Worm (Caenorhabditis elegans) whole organism, late embryonic: ENCODE results near the gene EEED8.2.

ENCODE experiments used
- C38D4.7 ChIP-seq: fragments of 200-800 bp; sonication (Bioruptor generic); optimal IDR thresholded peaks from 2 replicates; lab custom pipeline; 2018; ENCODE audit warnings: mild to moderate bottlenecking, missing genetic modification characterization, moderate library complexity, missing compliant biosample characterization
- K02D7.2 ChIP-seq: sonication (generic microtip); optimal IDR thresholded peaks from 2 replicates; lab custom pipeline; 2017; ENCODE audit warnings: mild to moderate bottlenecking, missing genetic modification characterization, missing compliant biosample characterization
- K09A11.1 ChIP-seq: sonication (generic microtip); optimal IDR thresholded peaks from 2 replicates; lab custom pipeline; 2017; ENCODE audit warnings: antibody characterized with exemption, mild to moderate bottlenecking, missing genetic modification characterization, missing compliant biosample characterization; ENCODE audit not compliant: insufficient read depth
- Y22D7AL.16 ChIP-seq: sonication (generic microtip); optimal IDR thresholded peaks from 2 replicates; lab custom pipeline; 2016; ENCODE audit warnings: missing genetic modification characterization, missing compliant biosample characterization
- ceh-24 ChIP-seq: sonication (generic microtip); optimal IDR thresholded peaks from 2 replicates; lab custom pipeline; 2016; ENCODE audit warnings: mild to moderate bottlenecking, missing genetic modification characterization, missing compliant biosample characterization
- ceh-30 ChIP-seq: fragments of 150-350 bp; optimal IDR thresholded peaks from 2 replicates; lab custom pipeline; 2014; ENCODE audit warnings: missing biosample characterization, missing genetic modification characterization
- ceh-34 ChIP-seq: sonication (generic microtip); optimal IDR thresholded peaks from 2 replicates; lab custom pipeline; 2016; ENCODE audit warnings: mild to moderate bottlenecking, missing genetic modification characterization, missing compliant biosample characterization
- ceh-45 ChIP-seq: fragments of 200-800 bp; sonication (Bioruptor generic); IDR thresholded peaks from 2 replicates; pipeline ENCODE4 v1.3.6; 2022; ENCODE audit warnings: missing genetic modification reagents, missing genetic modification characterization, missing compliant biosample characterization
- ceh-48 ChIP-seq: sonication (generic microtip); optimal IDR thresholded peaks from 2 replicates; lab custom pipeline; 2016; ENCODE audit warnings: missing genetic modification characterization, inconsistent platforms, missing compliant biosample characterization
- dmd-4 ChIP-seq: sonication (generic microtip); optimal IDR thresholded peaks from 2 replicates; lab custom pipeline; 2016; ENCODE audit warnings: borderline replicate concordance, missing genetic modification characterization, missing compliant biosample characterization
- elt-2 ChIP-seq: sonication (generic microtip); optimal IDR thresholded peaks from 2 replicates; lab custom pipeline; 2016; ENCODE audit warnings: missing genetic modification reagents, missing genetic modification characterization, missing compliant biosample characterization
- elt-4 ChIP-seq: sonication (generic microtip); optimal IDR thresholded peaks from 2 replicates; lab custom pipeline; 2016; ENCODE audit warnings: missing genetic modification characterization, missing compliant biosample characterization
- eyg-1 ChIP-seq: sonication (generic microtip); optimal IDR thresholded peaks from 2 replicates; lab custom pipeline; 2016; ENCODE audit warnings: missing genotype, missing genetic modification characterization, missing compliant biosample characterization
- fkh-10 ChIP-seq: fragments of 150-350 bp; optimal IDR thresholded peaks from 2 replicates; lab custom pipeline; 2014; ENCODE audit warnings: missing biosample characterization, missing genetic modification reagents, missing genetic modification characterization
- fkh-6 ChIP-seq: sonication (generic microtip); optimal IDR thresholded peaks from 2 replicates; lab custom pipeline; 2016; ENCODE audit warnings: missing genetic modification characterization, missing compliant biosample characterization
- hlh-13 ChIP-seq: fragments of 200-800 bp; sonication (Bioruptor generic); optimal IDR thresholded peaks from 2 replicates; lab custom pipeline; 2018; ENCODE audit warnings: mild to moderate bottlenecking, missing genetic modification characterization, missing compliant biosample characterization
- hlh-30 ChIP-seq: sonication (generic microtip); optimal IDR thresholded peaks from 2 replicates; lab custom pipeline; 2017; ENCODE audit warnings: antibody characterized with exemption, missing genetic modification characterization, missing compliant biosample characterization; ENCODE audit not compliant: insufficient read depth
- hlh-6 ChIP-seq: sonication (generic microtip); optimal IDR thresholded peaks from 2 replicates; lab custom pipeline; 2016; ENCODE audit warnings: missing genotype, missing genetic modification characterization, missing compliant biosample characterization
- lin-11 ChIP-seq: fragments of 200-800 bp; sonication (Bioruptor generic); optimal IDR thresholded peaks from 2 replicates; lab custom pipeline; 2018; ENCODE audit warnings: mild to moderate bottlenecking, missing genetic modification characterization, missing compliant biosample characterization
- nfya-1 ChIP-seq: sonication (generic microtip); optimal IDR thresholded peaks from 2 replicates; lab custom pipeline; 2017; ENCODE audit warnings: missing genetic modification characterization, mild to moderate bottlenecking, missing compliant biosample characterization, antibody characterized with exemption, moderate library complexity
- nhr-11 ChIP-seq: fragments of 150-350 bp; optimal IDR thresholded peaks from 2 replicates; lab custom pipeline; 2014; ENCODE audit warnings: missing biosample characterization, missing genetic modification characterization
- nhr-232 ChIP-seq: sonication (generic microtip); optimal IDR thresholded peaks from 2 replicates; lab custom pipeline; 2016; ENCODE audit warnings: missing genetic modification characterization, missing compliant biosample characterization
- pha-2 ChIP-seq: sonication (generic microtip); optimal IDR thresholded peaks from 2 replicates; lab custom pipeline; 2017; ENCODE audit warnings: mild to moderate bottlenecking, missing genetic modification characterization, missing compliant biosample characterization
- pqm-1 ChIP-seq: sonication (generic microtip); optimal IDR thresholded peaks from 2 replicates; lab custom pipeline; 2016; ENCODE audit warnings: missing genetic modification characterization, missing compliant biosample characterization
- ref-2 ChIP-seq: sonication (generic microtip); optimal IDR thresholded peaks from 2 replicates; lab custom pipeline; 2016; ENCODE audit warnings: missing genetic modification characterization, missing compliant biosample characterization
- sdc-2 ChIP-seq: sonication (generic microtip); optimal IDR thresholded peaks from 2 replicates; lab custom pipeline; 2016; ENCODE audit warnings: missing genotype, missing genetic modification characterization, missing compliant biosample characterization
- syd-9 ChIP-seq: sonication (generic microtip); optimal IDR thresholded peaks from 2 replicates; lab custom pipeline; 2016; ENCODE audit warnings: mild to moderate bottlenecking, missing genetic modification characterization, moderate library complexity, missing compliant biosample characterization
- tbx-2 ChIP-seq: sonication (generic microtip); optimal IDR thresholded peaks from 2 replicates; lab custom pipeline; 2016; ENCODE audit warnings: missing genetic modification characterization, missing compliant biosample characterization
- unc-42 ChIP-seq: sonication (generic microtip); optimal IDR thresholded peaks from 2 replicates; lab custom pipeline; 2016; ENCODE audit warnings: missing genotype, missing genetic modification characterization, missing compliant biosample characterization
- unc-55 ChIP-seq: sonication (generic microtip); optimal IDR thresholded peaks from 2 replicates; lab custom pipeline; 2017; ENCODE audit warnings: missing biosample characterization, missing genetic modification reagents, missing genetic modification characterization
- ztf-16 ChIP-seq: sonication (generic microtip); optimal IDR thresholded peaks from 2 replicates; lab custom pipeline; 2017; ENCODE audit warnings: missing genetic modification characterization, missing compliant biosample characterization

Gene EEED8.2

ce11 chrII:5414040-5414439 is 2.5 kb upstream of the EEED8.2 start, which contains the start of the genes EEED8.14 and EEED8.3:
Gene EEED8.14 (minus strand): TSS chrII:5414052.
Gene EEED8.3 (plus strand): TSS chrII:5414276.
- no peak for TF ChIP-seq ztf-16
- no peak for TF ChIP-seq eyg-1
- no peak for TF ChIP-seq ceh-30 (tag; lab: Kevin White, UChicago)
- no peak for TF ChIP-seq pha-2 (tag; lab: Kevin White, UChicago)
- TF ChIP-seq unc-42: no peak
- no peak for TF ChIP-seq syd-9 (tag; lab: Kevin White, UChicago)
- TF ChIP-seq sdc-2: no peak

- no peak for TF ChIP-seq sdc-2
- no peak for TF ChIP-seq C38D4.7 (GFP tag; lab: Kevin White, UChicago)
- TF ChIP-seq lin-11 (tag; lab: Kevin White, UChicago): no peak
- TF ChIP-seq unc-55 (GFP tag; lab: Kevin White, UChicago): peak; percentile 90
Observed at ce11 chrII:5417905-5418304, 1.4 kb downstream of the EEED8.2 start.

ce11 chrII:5418317-5418716 is 1.8 kb downstream of the EEED8.2 start:
- TF ChIP-seq unc-55 (GFP tag; lab: Kevin White, UChicago) (no peak), elt-2 (tag; lab: Kevin White, UChicago) (peak; percentile 42), unc-42 (peak; percentile 54), K09A11.1 (tag; lab: Kevin White, UChicago) (no peak), nfya-1 (tag; lab: Kevin White, UChicago) (peak; percentile 40), syd-9 (tag; lab: Kevin White, UChicago) (no peak), pha-2 (tag; lab: Kevin White, UChicago) (no peak), hlh-6 (tag; lab: Kevin White, UChicago) (no peak), ref-2 (tag; lab: Kevin White, UChicago) (peak; percentile 8), pqm-1 (tag; lab: Kevin White, UChicago) (no peak), K02D7.2 (tag; lab: Kevin White, UChicago) (no peak), hlh-13 (no peak), nhr-11 (no peak), ceh-48 (tag; lab: Kevin White, UChicago) (peak; percentile 36)

DNA sequence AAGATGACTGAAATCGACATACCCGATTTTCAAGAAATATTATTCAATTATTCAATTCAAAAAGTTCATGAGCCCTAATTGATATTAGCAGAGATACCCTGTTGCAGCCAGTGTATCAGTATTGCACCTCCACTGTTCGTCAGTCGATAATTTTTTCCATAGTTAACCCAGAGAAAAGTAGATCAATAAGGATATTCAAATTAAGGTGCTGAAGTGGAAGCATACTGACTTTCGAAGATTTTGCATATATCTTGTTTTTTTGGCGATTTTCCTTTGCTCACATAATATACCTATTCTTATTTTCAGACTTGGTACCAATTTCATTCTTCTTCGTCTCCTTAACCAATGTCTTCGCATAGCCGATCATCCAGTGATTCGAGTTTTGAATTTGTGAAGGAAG is 2.4 kb downstream of the EEED8.2 start, which contains the start of gene EEED8.15:
EEED8.15 (plus strand) TSS at position 301 of the 400 bp plus-strand sequence.
- no peak for TF ChIP-seq ceh-34 (tag; lab: Kevin White, UChicago)
- TF ChIP-seq, all 69 proteins: peak for 0

DNA sequence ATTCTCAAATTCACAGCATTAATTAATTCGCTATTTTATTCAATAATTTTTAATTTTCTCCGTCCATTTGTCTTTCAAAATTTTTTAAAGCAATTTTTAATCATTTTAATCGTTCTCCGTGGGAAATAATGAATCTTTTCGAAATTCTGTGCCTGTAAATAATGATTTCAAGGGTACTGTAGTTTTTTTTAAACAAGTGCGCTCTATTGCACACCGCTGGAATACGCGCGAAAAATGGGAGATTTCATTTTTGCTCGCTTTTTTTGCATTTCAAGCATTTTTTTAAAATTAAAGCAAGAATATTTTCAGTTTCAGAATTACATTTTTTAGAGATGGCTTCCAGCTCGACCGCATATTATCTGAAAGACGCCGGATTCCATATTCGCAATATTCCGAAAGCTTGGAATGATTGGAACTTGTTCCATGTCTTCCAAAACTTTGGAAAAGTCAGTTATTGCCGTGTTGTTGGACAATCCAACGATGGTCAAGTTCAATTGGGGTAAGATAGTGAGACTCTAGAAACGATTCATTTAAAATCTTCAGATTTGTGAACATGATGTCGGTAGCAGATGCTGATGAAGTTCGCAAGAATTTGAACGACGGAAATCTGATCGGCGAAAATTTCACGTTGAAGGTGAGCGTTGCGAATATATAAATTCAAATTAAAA is 4.6 kb downstream of the EEED8.2 start, which contains the start of gene tofu-6:
tofu-6 (plus strand) TSS at position 302 of the 668 bp plus-strand sequence.
- TF ChIP-seq dmd-4 (tag; lab: Kevin White, UChicago) (no peak), hlh-13 (no peak), ceh-24 (tag; lab: Kevin White, UChicago) (no peak), elt-4 (no peak), fkh-6 (no peak), fkh-10 (GFP tag; lab: Kevin White, UChicago) (no peak), tbx-2 (tag; lab: Kevin White, UChicago) (no peak), ceh-45 (GFP tag; lab: Robert Waterston, UW) (no peak), nhr-232 (tag; lab: Kevin White, UChicago) (no peak), hlh-30 (tag; lab: Kevin White, UChicago) (no peak), unc-42 (no peak), hlh-6 (tag; lab: Kevin White, UChicago) (no peak), Y22D7AL.16 (tag; lab: Kevin White, UChicago) (no peak)
